Fruit fly (Drosophila melanogaster): Measurements from ENCODE around the gene comt.

DNA sequence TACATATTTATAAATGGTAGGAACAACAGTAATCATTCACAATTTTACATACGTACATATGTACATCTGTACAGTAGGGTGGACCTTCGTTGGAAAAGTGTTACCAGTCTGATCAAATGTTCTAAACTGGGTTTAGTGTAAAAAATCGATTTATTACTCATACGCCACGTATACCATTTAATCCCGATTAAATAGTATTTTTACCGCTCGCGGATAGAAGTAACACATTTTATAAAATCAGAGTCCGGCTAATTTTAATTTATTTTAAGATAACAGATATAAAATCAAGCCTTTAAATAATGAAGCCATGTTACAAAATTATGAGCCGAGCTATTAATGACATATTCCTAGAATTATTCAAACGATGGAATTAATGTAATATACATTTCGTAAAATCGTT is 38.4 kb upstream of the comt start:
- TF ChIP-seq Ets98B (GFP tag; IDR thresholded peaks at IDR 0.05) (no peak), CG9948 (tag; optimal IDR thresholded peaks at IDR 0.05) (no peak), gl (tag; optimal IDR thresholded peaks at IDR 0.05) (no peak), EcR (GFP tag; optimal IDR thresholded peaks at IDR 0.05) (no peak), rn (GFP tag; IDR thresholded peaks at IDR 0.05) (no peak), Pif1A (GFP tag; optimal IDR thresholded peaks at IDR 0.05) (no peak), CG4496 (GFP tag; IDR thresholded peaks at IDR 0.05) (no peak), Pif1B (GFP tag; optimal IDR thresholded peaks at IDR 0.05) (no peak), CG14655 (GFP tag; optimal IDR thresholded peaks at IDR 0.05) (no peak), fd96Ca (GFP tag; IDR thresholded peaks at IDR 0.05) (no peak)
